Worm (Caenorhabditis elegans) whole organism, early embryonic: ENCODE measurements around the gene srw-23.

Experiments
- ama-1 ChIP-seq: fragments of 150-350 bp; optimal IDR thresholded peaks from 2 replicates; lab custom pipeline; 2014
- hmg-4 ChIP-seq: fragments of 200-800 bp; sonication (Bioruptor generic); optimal IDR thresholded peaks from 2 replicates; lab custom pipeline; 2018; ENCODE audit warnings: mild to moderate bottlenecking, missing genetic modification characterization, missing compliant biosample characterization
- scrt-1 ChIP-seq: fragments of 200-800 bp; sonication (Bioruptor generic); IDR thresholded peaks from 2 replicates; pipeline ENCODE4 v1.3.6; 2022; ENCODE audit warnings: missing genetic modification characterization, missing compliant biosample characterization

DNA sequence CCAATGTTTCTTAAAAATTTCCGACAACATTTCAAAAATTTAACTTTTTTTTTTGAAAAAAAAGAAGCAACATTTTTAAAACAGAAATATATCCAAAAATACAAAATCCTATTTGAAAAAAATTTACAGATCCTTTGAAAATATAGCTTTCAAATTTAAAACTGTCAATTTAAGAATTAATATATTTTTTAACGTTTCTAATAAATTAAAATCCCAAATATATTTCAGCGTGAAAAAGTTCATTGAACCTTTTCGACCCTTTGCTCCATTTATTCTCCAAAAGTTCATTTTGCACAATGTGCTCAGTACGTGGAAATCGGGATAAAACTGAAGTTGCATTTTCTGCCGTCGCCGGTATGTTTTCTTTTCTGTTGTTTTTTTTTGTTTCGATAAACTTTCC, 40.9 kb upstream of the srw-23 start, which contains the start of gene phy-3:
- TF ChIP-seq scrt-1 (no peak), ama-1 (lab: Kevin White, UChicago) (no peak), hmg-4 (GFP tag; lab: Kevin White, UChicago) (no peak)
